Worm (Caenorhabditis elegans) whole organism, L4 larva: ENCODE results near the gene C17C3.24.

Experiments used
- R02D3.7 ChIP-seq: fragments of 150-350 bp; sonication (generic microtip); optimal IDR thresholded peaks from 3 replicates; lab custom pipeline; 2014; ENCODE audit warnings: missing biosample characterization, missing genetic modification characterization
- ZK546.5 ChIP-seq, 2 experiments: sonication (generic microtip); optimal IDR thresholded peaks; 2 replicates each; lab custom pipeline; 2017; ENCODE audit warnings: missing biosample characterization in 2 of 2, missing genetic modification characterization in 2 of 2
- aly-2 ChIP-seq: sonication (generic microtip); optimal IDR thresholded peaks from 2 replicates; lab custom pipeline; 2018; ENCODE audit warnings: missing biosample characterization, missing genetic modification characterization
- cey-2 ChIP-seq: sonication (generic microtip); optimal IDR thresholded peaks from 3 replicates; lab custom pipeline; 2017; ENCODE audit warnings: missing genetic modification characterization, mild to moderate bottlenecking, missing compliant biosample characterization, antibody characterized with exemption, borderline replicate concordance; ENCODE audit not compliant: insufficient read depth
- egl-27 ChIP-seq: sonication (generic microtip); optimal IDR thresholded peaks from 3 replicates; lab custom pipeline; 2017; ENCODE audit warnings: missing biosample characterization, missing genetic modification reagents, missing genetic modification characterization
- hif-1 ChIP-seq, 2 experiments: sonication (generic microtip); optimal IDR thresholded peaks; 2 replicates each; lab custom pipeline; 2016 to 2017; ENCODE audit warnings: missing compliant biosample characterization in 2 of 2, missing genetic modification characterization in 2 of 2, missing genetic modification reagents in 2 of 2, missing genotype in 2 of 2, mild to moderate bottlenecking in 1 of 2
- lin-39 ChIP-seq: fragments of 150-350 bp; optimal IDR thresholded peaks from 2 replicates; lab custom pipeline; 2014; ENCODE audit warnings: missing biosample characterization, missing genetic modification reagents, missing genetic modification characterization
- nhr-102 ChIP-seq: sonication (generic microtip); optimal IDR thresholded peaks from 2 replicates; lab custom pipeline; 2016; ENCODE audit warnings: mild to moderate bottlenecking, missing genetic modification characterization, moderate library complexity, missing compliant biosample characterization
- sdz-12 ChIP-seq: fragments of 200-800 bp; sonication (Bioruptor generic); optimal IDR thresholded peaks from 2 replicates; lab custom pipeline; 2018; ENCODE audit warnings: mild to moderate bottlenecking, missing genetic modification characterization, missing compliant biosample characterization

- TF ChIP-seq nhr-102 (tag; lab: Kevin White, UChicago) (no peak), lin-39 (tag; lab: Kevin White, UChicago) (no peak), aly-2 (tag; lab: Kevin White, UChicago) (no peak), hif-1 (tag; optimal IDR thresholded peaks at IDR 0.05; lab: Kevin White, UChicago) (no peak), egl-27 (no peak), sdz-12 (GFP tag; lab: Kevin White, UChicago) (no peak), cey-2 (tag; lab: Kevin White, UChicago) (no peak), ZK546.5 (tag; optimal IDR thresholded peaks at IDR 0.05; lab: Kevin White, UChicago) (no peak), R02D3.7 (tag; lab: Kevin White, UChicago) (no peak)
These were observed 36.5 kb upstream of the C17C3.24 start, which contains the start of gene T25E4.1 for ce11 chrII:5578035-5578434.
